Worm (Caenorhabditis elegans) whole organism, L2 larva: ENCODE measurements around the gene alg-2.

Experiments
- ZK546.5 ChIP-seq: sonication (generic microtip); optimal IDR thresholded peaks from 2 replicates; lab custom pipeline; 2017; ENCODE audit warnings: missing biosample characterization, missing genetic modification characterization
- alr-1 ChIP-seq: fragments of 150-350 bp; optimal IDR thresholded peaks from 2 replicates; lab custom pipeline; 2014; ENCODE audit warnings: missing biosample characterization, missing genetic modification characterization
- egl-27 ChIP-seq: sonication (generic microtip); optimal IDR thresholded peaks from 3 replicates; lab custom pipeline; 2017; ENCODE audit warnings: missing biosample characterization, missing genetic modification reagents, missing genetic modification characterization
- elt-1 ChIP-seq: fragments of 150-350 bp; optimal IDR thresholded peaks from 2 replicates; lab custom pipeline; 2014; ENCODE audit warnings: missing biosample characterization, missing genetic modification characterization
- fos-1 ChIP-seq: fragments of 150-350 bp; optimal IDR thresholded peaks from 2 replicates; lab custom pipeline; 2014; ENCODE audit warnings: missing biosample characterization, missing genetic modification characterization
- lin-39 ChIP-seq: fragments of 150-350 bp; optimal IDR thresholded peaks from 2 replicates; lab custom pipeline; 2014; ENCODE audit warnings: missing biosample characterization, missing genetic modification reagents, missing genetic modification characterization
- nhr-11 ChIP-seq: fragments of 150-350 bp; optimal IDR thresholded peaks from 2 replicates; lab custom pipeline; 2014; ENCODE audit warnings: missing biosample characterization, missing genetic modification characterization
- sem-4 ChIP-seq: fragments of 150-350 bp; optimal IDR thresholded peaks from 2 replicates; lab custom pipeline; 2014; ENCODE audit warnings: missing biosample characterization, missing genetic modification reagents, missing genetic modification characterization
- unc-39 ChIP-seq: fragments of 150-350 bp; optimal IDR thresholded peaks from 2 replicates; lab custom pipeline; 2014; ENCODE audit warnings: missing biosample characterization, missing genetic modification characterization

DNA sequence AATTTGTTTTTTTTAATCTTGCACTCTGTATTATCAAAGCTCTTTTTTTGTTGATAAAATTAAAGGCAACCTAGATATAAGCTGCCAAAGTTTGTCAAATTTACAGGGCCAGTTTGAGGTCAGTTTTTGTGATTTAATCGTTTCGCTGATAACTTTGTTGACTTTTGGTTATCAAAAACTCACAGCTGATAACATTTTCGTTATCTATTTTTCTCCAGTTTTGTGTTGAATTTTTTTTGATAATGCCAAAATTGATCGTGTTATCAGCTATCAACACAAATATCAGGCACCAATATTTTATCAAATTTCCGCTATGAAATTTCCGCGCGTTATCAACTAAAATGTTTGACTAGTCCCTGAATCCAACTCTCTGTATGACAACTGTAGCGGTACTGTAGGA lies 42.2 kb downstream of the alg-2 start:
- TF ChIP-seq lin-39 (tag; lab: Kevin White, UChicago) (no peak), alr-1 (tag; lab: Kevin White, UChicago) (no peak), nhr-11 (tag; lab: Kevin White, UChicago) (no peak), egl-27 (tag; lab: Kevin White, UChicago) (peak; percentile 85), sem-4 (tag; lab: Kevin White, UChicago) (no peak), unc-39 (tag; lab: Kevin White, UChicago) (no peak), elt-1 (tag; lab: Kevin White, UChicago) (no peak), fos-1 (tag; lab: Kevin White, UChicago) (peak; percentile 99), ZK546.5 (tag; lab: Kevin White, UChicago) (no peak)
